Worm (Caenorhabditis elegans) whole organism, L1 larva: ENCODE results near the gene str-148.
"Not testable (repeated sequence)": the region's sequence is repeated elsewhere in the genome, so short reads cannot be mapped to it uniquely, and the experiment has no call there.

Source experiments
- lin-15B ChIP-seq: fragments of 150-350 bp; sonication (generic microtip); optimal IDR thresholded peaks from 3 replicates; lab custom pipeline; 2014; ENCODE audit warnings: missing biosample characterization, missing genetic modification characterization
- nhr-12 ChIP-seq: sonication (generic microtip); optimal IDR thresholded peaks from 2 replicates; lab custom pipeline; 2017; ENCODE audit warnings: missing biosample characterization, missing genetic modification characterization
- ztf-11 ChIP-seq, 2 experiments: sonication (generic microtip); optimal IDR thresholded peaks; 2 replicates each; lab custom pipeline; 2016 to 2017; ENCODE audit warnings: missing genetic modification characterization in 2 of 2, missing biosample characterization in 1 of 2, missing compliant biosample characterization in 1 of 2

DNA sequence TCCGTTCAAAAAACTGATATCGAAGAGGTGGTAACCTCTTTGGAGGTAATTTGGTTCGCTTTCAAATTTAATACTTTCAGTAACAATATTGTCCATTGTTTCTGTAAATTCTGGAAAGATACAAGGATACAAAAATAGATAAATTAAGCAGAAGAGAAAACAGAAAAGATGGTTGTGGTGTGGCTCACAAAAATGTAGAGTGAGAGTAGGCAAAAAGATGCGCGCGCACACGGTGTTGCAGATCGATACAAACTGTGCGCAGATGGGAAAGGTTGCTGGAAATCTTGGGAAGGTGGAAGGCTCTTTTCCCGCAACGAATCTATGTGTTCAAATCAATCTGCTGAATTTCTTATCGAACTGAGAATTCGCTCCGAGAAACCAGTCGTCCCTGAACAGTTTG is 21.1 kb upstream of the str-148 start, which contains the start of gene btb-11:
- TF ChIP-seq nhr-12 (tag; lab: Kevin White, UChicago); ztf-11 (tag; optimal IDR thresholded peaks at IDR 0.05; lab: Kevin White, UChicago); lin-15B (tag; lab: Kevin White, UChicago): not testable (repeated sequence)
